Fruit fly (Drosophila melanogaster) whole organism, embryonic: ENCODE measurements around the gene Gld2.

Source experiments
- ATbp ChIP-seq: fragments of 200-800 bp; sonication (Bioruptor generic); optimal IDR thresholded peaks from 2 replicates; lab custom pipeline; 2017; ENCODE audit warnings: missing biosample characterization, mild to moderate bottlenecking, missing genetic modification characterization, missing genetic modification reagents
- CG10147 ChIP-seq: fragments of 200-800 bp; sonication (Bioruptor generic); optimal IDR thresholded peaks from 2 replicates; lab custom pipeline; 2019; ENCODE audit warnings: missing biosample characterization, mild to moderate bottlenecking, missing genetic modification characterization, moderate library complexity
- CG12744 ChIP-seq: fragments of 200-800 bp; sonication (Bioruptor generic); optimal IDR thresholded peaks from 2 replicates; lab custom pipeline; 2016; ENCODE audit warnings: missing biosample characterization, missing genetic modification characterization
- CG1603 ChIP-seq: fragments of 200-800 bp; sonication (Bioruptor generic); optimal IDR thresholded peaks from 2 replicates; lab custom pipeline; 2019; ENCODE audit warnings: missing biosample characterization, mild to moderate bottlenecking, missing genetic modification characterization, moderate library complexity
- CG32767 ChIP-seq: fragments of 200-800 bp; sonication (Bioruptor generic); IDR thresholded peaks from 2 replicates; pipeline ENCODE4 v1.3.6; 2022; ENCODE audit warnings: missing biosample characterization, missing genetic modification characterization
- CG4707 ChIP-seq: fragments of 200-800 bp; sonication (Bioruptor generic); optimal IDR thresholded peaks from 2 replicates; lab custom pipeline; 2018; ENCODE audit warnings: missing biosample characterization, mild to moderate bottlenecking, missing genetic modification characterization, moderate library complexity
- CG6254 ChIP-seq: fragments of 200-800 bp; sonication (Bioruptor generic); optimal IDR thresholded peaks from 3 replicates; lab custom pipeline; 2017; ENCODE audit warnings: mild to moderate bottlenecking, missing biosample characterization, missing genetic modification reagents, missing genetic modification characterization
- CG6683 ChIP-seq: fragments of 200-800 bp; sonication (Bioruptor generic); optimal IDR thresholded peaks from 2 replicates; lab custom pipeline; 2017; ENCODE audit warnings: missing biosample characterization, mild to moderate bottlenecking, missing genetic modification characterization, missing genetic modification reagents
- CG7556 ChIP-seq: fragments of 200-800 bp; sonication (Bioruptor generic); optimal IDR thresholded peaks from 2 replicates; lab custom pipeline; 2017; ENCODE audit warnings: missing biosample characterization, mild to moderate bottlenecking, missing genetic modification characterization
- CG8478 ChIP-seq: fragments of >200 bp; optimal IDR thresholded peaks from 2 replicates; lab custom pipeline; 2018
- CG9727 ChIP-seq: fragments of 200-800 bp; sonication (Bioruptor generic); optimal IDR thresholded peaks from 3 replicates; lab custom pipeline; 2017; ENCODE audit warnings: missing biosample characterization, mild to moderate bottlenecking, missing genetic modification characterization
- CG9876 ChIP-seq: fragments of 200-800 bp; sonication (Bioruptor generic); optimal IDR thresholded peaks from 2 replicates; lab custom pipeline; 2016; ENCODE audit warnings: missing biosample characterization, missing genetic modification characterization
- Camta ChIP-seq: fragments of 200-800 bp; sonication (Bioruptor generic); optimal IDR thresholded peaks from 2 replicates; lab custom pipeline; 2016; ENCODE audit warnings: missing biosample characterization, missing genetic modification characterization
- D19A ChIP-seq: fragments of 200-800 bp; optimal IDR thresholded peaks from 3 replicates; lab custom pipeline; 2019; ENCODE audit warnings: missing biosample characterization, mild to moderate bottlenecking, missing genetic modification characterization, moderate library complexity
- Drgx ChIP-seq: fragments of 200-800 bp; sonication (Bioruptor generic); IDR thresholded peaks from 2 replicates; pipeline ENCODE4 v1.3.6; 2022; ENCODE audit warnings: missing biosample characterization, missing genetic modification characterization
- E2f1 ChIP-seq: fragments of 200-800 bp; sonication (Bioruptor generic); IDR thresholded peaks from 2 replicates; pipeline ENCODE4 v1.3.6; 2022; ENCODE audit warnings: missing biosample characterization, missing genetic modification characterization
- Hmr ChIP-seq: fragments of 200-800 bp; sonication (Bioruptor generic); optimal IDR thresholded peaks from 3 replicates; lab custom pipeline; 2017; ENCODE audit warnings: mild to moderate bottlenecking, missing biosample characterization, missing genetic modification reagents, missing genetic modification characterization
- Hr78 ChIP-seq, 2 experiments: fragments of 200-800 bp in 1 of 2; fragments of >200 bp in 1 of 2; sonication (Bioruptor generic) in 1 of 2; optimal IDR thresholded peaks; 2 replicates each; lab custom pipeline; 2017 to 2019; ENCODE audit warnings: missing biosample characterization in 2 of 2, missing genetic modification characterization in 2 of 2, mild to moderate bottlenecking in 1 of 2, moderate library complexity in 1 of 2
- MESR4 ChIP-seq: fragments of 200-800 bp; sonication (Bioruptor generic); optimal IDR thresholded peaks from 2 replicates; lab custom pipeline; 2018; ENCODE audit warnings: missing biosample characterization, mild to moderate bottlenecking, missing genetic modification characterization, moderate library complexity
- NC2α ChIP-seq: fragments of 200-800 bp; sonication (Bioruptor generic); optimal IDR thresholded peaks from 2 replicates; lab custom pipeline; 2016; ENCODE audit warnings: missing biosample characterization, missing genetic modification characterization
- NK7.1 ChIP-seq: fragments of 200-800 bp; sonication (Bioruptor generic); optimal IDR thresholded peaks from 3 replicates; lab custom pipeline; 2016; ENCODE audit warnings: missing biosample characterization, missing genetic modification characterization
- Sry-δ ChIP-seq: fragments of 200-800 bp; sonication (Bioruptor generic); optimal IDR thresholded peaks from 2 replicates; lab custom pipeline; 2016; ENCODE audit warnings: missing biosample characterization, missing genetic modification characterization
- bsh ChIP-seq, 2 experiments: fragments of 200-800 bp; sonication (Bioruptor generic); optimal IDR thresholded peaks; 2 replicates each; lab custom pipeline; 2017 to 2018; ENCODE audit warnings: mild to moderate bottlenecking in 2 of 2, missing biosample characterization in 2 of 2, missing genetic modification characterization in 2 of 2, moderate library complexity in 1 of 2
- chinmo ChIP-seq: fragments of 200-800 bp; sonication (Bioruptor generic); IDR thresholded peaks from 4 replicates; pipeline ENCODE4 v1.3.6; 2022; ENCODE audit warnings: missing biosample characterization, missing genetic modification characterization; ENCODE audit not compliant: partially characterized antibody
- ci ChIP-seq: fragments of 200-800 bp; sonication (Bioruptor generic); IDR thresholded peaks from 3 replicates; pipeline ENCODE4 v1.3.6; 2022; ENCODE audit warnings: missing biosample characterization, missing genetic modification characterization
- corto ChIP-seq: fragments of 200-800 bp; sonication (Bioruptor generic); optimal IDR thresholded peaks from 2 replicates; lab custom pipeline; 2016; ENCODE audit warnings: missing biosample characterization, mild to moderate bottlenecking, missing genetic modification characterization, moderate library complexity
- disco-r ChIP-seq: fragments of 200-800 bp; sonication (Bioruptor generic); optimal IDR thresholded peaks from 2 replicates; lab custom pipeline; 2016; ENCODE audit warnings: missing biosample characterization, missing genetic modification characterization
- fd102C ChIP-seq: fragments of 200-800 bp; sonication (Bioruptor generic); optimal IDR thresholded peaks from 2 replicates; lab custom pipeline; 2018; ENCODE audit warnings: missing biosample characterization, mild to moderate bottlenecking, missing genetic modification characterization, moderate library complexity
- fru ChIP-seq: fragments of >200 bp; optimal IDR thresholded peaks from 2 replicates; lab custom pipeline; 2017
- gcm ChIP-seq: fragments of 200-800 bp; sonication (Bioruptor generic); optimal IDR thresholded peaks from 2 replicates; lab custom pipeline; 2019; ENCODE audit warnings: missing biosample characterization, mild to moderate bottlenecking, missing genetic modification characterization, moderate library complexity
- gem ChIP-seq: fragments of 200-800 bp; sonication (Bioruptor generic); optimal IDR thresholded peaks from 2 replicates; lab custom pipeline; 2019; ENCODE audit warnings: missing biosample characterization, mild to moderate bottlenecking, missing genetic modification characterization, moderate library complexity
- inv ChIP-seq: fragments of 200-800 bp; sonication (Bioruptor generic); IDR thresholded peaks from 2 replicates; pipeline ENCODE4 v1.3.6; 2022; ENCODE audit warnings: missing biosample characterization, missing genetic modification characterization; ENCODE audit not compliant: partially characterized antibody
- nom ChIP-seq: fragments of 200-800 bp; sonication (Bioruptor generic); optimal IDR thresholded peaks from 2 replicates; lab custom pipeline; 2017; ENCODE audit warnings: missing biosample characterization, missing genetic modification characterization, mild to moderate bottlenecking, moderate library complexity, missing genetic modification reagents
- sens ChIP-seq: fragments of 200-800 bp; sonication (Bioruptor generic); peaks from one replicate; lab custom pipeline; 2016; ENCODE audit warnings: missing biosample characterization, missing genetic modification characterization
- tio ChIP-seq: fragments of 200-800 bp; sonication (Bioruptor generic); optimal IDR thresholded peaks from 2 replicates; lab custom pipeline; 2017; ENCODE audit warnings: missing biosample characterization, missing genetic modification characterization, inconsistent platforms

Gld2 gene

DNA sequence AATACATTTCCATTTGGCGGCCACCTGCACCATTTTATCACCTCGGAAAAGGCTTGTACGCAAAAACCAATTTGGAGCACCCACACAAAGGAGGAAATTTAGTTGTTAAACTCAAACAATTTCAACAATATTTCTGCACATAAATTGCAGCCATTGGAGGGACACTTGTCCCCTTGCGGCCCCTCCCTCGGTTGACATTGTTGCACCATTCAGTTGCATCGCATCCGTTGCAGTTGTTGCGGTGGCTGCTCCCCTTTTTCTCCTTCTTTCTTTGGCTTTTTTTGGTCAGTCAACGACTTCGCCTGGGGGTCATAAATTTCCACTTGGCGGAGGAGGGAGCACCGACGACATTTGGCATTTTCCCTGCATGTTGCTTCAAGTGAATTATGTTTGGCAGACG is 28.7 kb upstream of the Gld2 start:
- TF ChIP-seq E2f1 (no peak), CG8478 (no peak), gcm (GFP tag; lab: Kevin White, UChicago) (no peak), inv (GFP tag; lab: Robert Waterston, UW) (no peak), CG12744 (GFP tag; lab: Kevin White, UChicago) (no peak), CG4707 (GFP tag; lab: Kevin White, UChicago) (no peak), Hr78 (GFP tag; optimal IDR thresholded peaks at IDR 0.05; lab: Kevin White, UChicago) (no peak), CG7556 (GFP tag; lab: Kevin White, UChicago) (no peak), chinmo (GFP tag; lab: Robert Waterston, UW) (no peak), CG32767 (GFP tag; lab: Robert Waterston, UW) (no peak), CG9727 (no peak)

DNA sequence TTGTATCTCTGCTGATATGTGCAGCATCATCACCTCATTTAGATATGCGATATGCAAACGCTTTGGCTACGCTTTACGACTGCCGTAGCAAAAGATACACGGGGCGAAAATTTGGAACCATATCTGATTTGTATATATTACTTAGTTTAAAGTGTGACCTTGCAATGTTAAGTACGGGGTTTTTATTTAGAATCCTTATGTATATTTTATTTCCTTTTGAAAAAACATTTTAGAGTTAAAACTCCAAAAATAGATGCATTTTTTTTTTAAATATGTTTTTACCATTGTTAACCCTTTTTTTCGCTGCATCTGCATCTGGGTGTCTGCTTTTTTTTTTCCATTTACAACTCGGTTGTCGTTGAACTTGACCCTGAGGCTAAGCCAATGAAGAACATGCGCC is 27.5 kb upstream of the Gld2 start:
- peak in 1 of 2 experiments; percentile 44 for TF ChIP-seq bsh (GFP tag; optimal IDR thresholded peaks at IDR 0.05; lab: Kevin White, UChicago)
- TF ChIP-seq nom (GFP tag; lab: Kevin White, UChicago), result peak; percentile 24
- no peak for TF ChIP-seq corto (GFP tag; lab: Kevin White, UChicago)
- no peak for TF ChIP-seq MESR4 (GFP tag; lab: Kevin White, UChicago)
- TF ChIP-seq ATbp (GFP tag; lab: Kevin White, UChicago), result no peak
- TF ChIP-seq, all 482 proteins: peak for 2

DNA sequence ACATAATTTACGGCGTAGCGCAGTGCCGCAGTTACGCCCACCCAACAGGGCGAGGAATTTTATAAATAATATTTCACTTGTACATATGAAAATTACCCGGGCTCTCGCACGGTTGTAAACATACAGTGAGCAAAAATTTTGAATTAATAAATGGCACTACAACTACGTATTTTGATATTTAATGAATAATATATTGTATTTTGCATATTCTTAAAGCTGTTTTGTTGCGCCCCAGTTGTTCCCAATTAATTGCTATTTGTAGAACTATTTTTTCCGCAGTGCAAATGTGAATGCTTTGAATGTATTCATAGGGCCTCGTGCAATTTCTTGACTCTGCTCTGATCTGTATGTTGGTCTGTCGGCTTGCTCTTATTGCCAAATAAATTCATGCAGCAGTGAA is 25.9 kb upstream of the Gld2 start:
- TF ChIP-seq bsh (GFP tag; optimal IDR thresholded peaks at IDR 0.05; lab: Kevin White, UChicago), result peak in 1 of 2 experiments; percentile 10
- TF ChIP-seq corto (GFP tag; lab: Kevin White, UChicago), result peak; percentile 25
- no peak for TF ChIP-seq ci (GFP tag; lab: Robert Waterston, UW)
- no peak for TF ChIP-seq NK7.1 (GFP tag; lab: Kevin White, UChicago)
- no peak for TF ChIP-seq tio (GFP tag; lab: Kevin White, UChicago)
- peak; percentile 23 for TF ChIP-seq nom (GFP tag; lab: Kevin White, UChicago)
- peak; percentile 19 for TF ChIP-seq gem
- TF ChIP-seq CG10147, result no peak
- no peak for TF ChIP-seq CG6683 (GFP tag; lab: Kevin White, UChicago)
- no peak for TF ChIP-seq Sry-δ (GFP tag; lab: Kevin White, UChicago)
- no peak for TF ChIP-seq Camta
- TF ChIP-seq Drgx (GFP tag; lab: Robert Waterston, UW), result peak; percentile 77
- TF ChIP-seq sens, result peak; percentile 48
- TF ChIP-seq Hmr, result no peak
- TF ChIP-seq NC2α (GFP tag; lab: Kevin White, UChicago), result no peak
- peak; percentile 9 for TF ChIP-seq CG1603 (tag; lab: Kevin White, UChicago)
- TF ChIP-seq CG6254 (GFP tag; lab: Kevin White, UChicago), result no peak
- TF ChIP-seq disco-r (GFP tag; lab: Kevin White, UChicago), result no peak
- TF ChIP-seq fru (lab: Kevin White, UChicago), result no peak
- no peak for TF ChIP-seq CG9876 (GFP tag; lab: Kevin White, UChicago)

DNA sequence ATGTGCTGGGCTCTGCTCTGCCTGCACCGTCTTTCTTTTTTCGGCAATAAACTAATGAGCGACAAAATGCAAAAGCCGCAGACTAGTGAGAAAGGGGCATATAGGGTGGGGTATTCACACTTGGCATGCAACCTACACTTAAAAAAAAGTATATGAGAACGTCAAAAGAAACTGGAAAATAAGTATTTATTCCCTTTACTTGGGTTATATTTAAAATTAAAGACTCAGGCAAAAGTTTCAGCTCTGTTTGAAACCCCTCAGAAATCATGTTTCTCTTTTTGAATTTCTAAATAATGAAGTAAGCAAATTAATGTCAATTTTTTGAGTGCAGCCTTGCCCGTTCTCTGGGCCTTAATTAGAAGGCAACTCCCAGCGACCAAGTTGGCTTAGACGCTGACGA is 23.8 kb upstream of the Gld2 start:
- no peak for TF ChIP-seq D19A (tag; lab: Kevin White, UChicago)
- TF ChIP-seq sens, result peak; percentile 53
- TF ChIP-seq fd102C (GFP tag; lab: Kevin White, UChicago), result no peak
